Worm (Caenorhabditis elegans) whole organism, midembryonic: ENCODE data around the gene dnc-1.
A peak's percentile ranks its signal among the peaks of the same experiment; 100 is the strongest.

Experiments used
- T22C8.4 ChIP-seq: fragments of 200-800 bp; sonication (Bioruptor generic); IDR thresholded peaks from 2 replicates; pipeline ENCODE4 v1.3.6; 2022; ENCODE audit warnings: missing genetic modification characterization, missing compliant biosample characterization
- cog-1 ChIP-seq: sonication (generic microtip); optimal IDR thresholded peaks from 2 replicates; lab custom pipeline; 2016; ENCODE audit warnings: missing genetic modification characterization, missing compliant biosample characterization
- flt-1 ChIP-seq: fragments of 200-800 bp; sonication (Bioruptor generic); IDR thresholded peaks from 2 replicates; pipeline ENCODE4 v1.3.6; 2022; ENCODE audit warnings: missing genetic modification characterization, missing compliant biosample characterization
- klf-2 ChIP-seq: fragments of 200-800 bp; sonication (Bioruptor generic); conservative IDR thresholded peaks from 2 replicates; pipeline ENCODE4 v1.3.6; 2022; ENCODE audit warnings: missing genetic modification reagents, missing genetic modification characterization, missing compliant biosample characterization
- med-1 ChIP-seq: sonication (generic microtip); optimal IDR thresholded peaks from 2 replicates; lab custom pipeline; 2017; ENCODE audit warnings: missing genetic modification characterization, mild to moderate bottlenecking, missing compliant biosample characterization, antibody characterized with exemption, missing genetic modification reagents; ENCODE audit not compliant: insufficient read depth
- ref-1 ChIP-seq: fragments of 200-800 bp; sonication (Bioruptor generic); conservative IDR thresholded peaks from 2 replicates; pipeline ENCODE4 v1.3.6; 2022; ENCODE audit warnings: missing genetic modification reagents, missing genetic modification characterization, missing compliant biosample characterization
- tab-1 ChIP-seq: fragments of 200-800 bp; sonication (Bioruptor generic); IDR thresholded peaks from 2 replicates; pipeline ENCODE4 v1.3.6; 2022; ENCODE audit warnings: missing genetic modification characterization, missing compliant biosample characterization
- ztf-23 ChIP-seq: fragments of 200-800 bp; sonication (Bioruptor generic); IDR thresholded peaks from 2 replicates; pipeline ENCODE4 v1.3.6; 2022; ENCODE audit warnings: missing genetic modification reagents, missing genetic modification characterization, missing compliant biosample characterization
- ztf-29 ChIP-seq: fragments of 200-800 bp; sonication (Bioruptor generic); IDR thresholded peaks from 2 replicates; pipeline ENCODE4 v1.3.6; 2022; ENCODE audit warnings: missing genetic modification reagents, missing genetic modification characterization, missing compliant biosample characterization

The dnc-1 gene

DNA sequence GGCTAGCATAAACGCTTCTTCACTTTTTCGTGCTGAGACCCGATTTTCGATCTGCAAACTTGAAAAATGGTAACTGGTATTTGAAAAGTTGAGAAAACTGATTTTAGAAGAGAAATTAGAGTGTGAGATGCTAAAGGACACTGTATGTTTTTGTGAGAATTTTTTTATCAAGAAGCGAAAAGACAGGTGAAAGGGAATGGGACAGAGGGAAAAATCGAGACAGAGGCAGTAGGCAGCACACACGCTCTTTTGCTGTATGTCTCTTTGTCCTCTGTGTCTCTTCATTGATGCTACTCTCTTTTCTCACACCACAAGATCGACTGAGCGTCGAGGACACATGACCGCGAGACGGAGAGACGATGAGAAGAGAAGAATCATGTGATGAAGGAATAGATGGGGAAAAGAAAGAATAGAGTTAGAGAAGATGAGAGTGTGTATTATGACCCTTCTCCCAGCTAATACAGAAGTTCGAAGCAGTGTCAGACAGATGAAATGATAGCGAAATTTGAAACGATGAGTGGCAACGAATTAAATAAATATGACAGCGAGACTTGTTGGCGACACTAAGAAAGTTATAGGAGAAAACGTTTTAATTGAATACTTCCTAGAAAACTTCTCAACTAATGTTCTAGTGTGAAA is 3.0 kb upstream of the dnc-1 start, which contains the start of gene lgg-2:
TSS of gene lgg-2 (minus strand) at position 51 of the 639 bp plus-strand sequence.
- TF ChIP-seq cog-1 (tag; lab: Kevin White, UChicago): peak; percentile 65
- no peak for TF ChIP-seq klf-2

DNA sequence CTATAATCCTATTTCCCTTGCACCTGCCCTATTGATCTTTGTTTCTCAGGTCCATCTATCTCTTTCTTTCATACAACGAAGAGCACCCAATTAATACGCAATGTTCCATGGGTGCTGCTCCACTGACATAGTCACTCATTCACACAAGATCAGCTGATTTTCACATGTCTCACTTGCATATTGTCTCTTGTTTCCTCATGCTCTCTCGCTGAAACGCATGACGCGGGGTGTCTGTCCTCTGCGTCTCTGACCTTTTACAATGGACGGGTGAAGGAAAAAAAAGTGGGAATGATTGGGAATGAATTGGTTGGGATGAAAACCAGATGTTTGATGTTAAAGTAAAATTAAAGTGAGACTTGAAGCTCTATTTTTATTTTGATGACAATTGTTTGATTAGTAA is 2.3 kb upstream of the dnc-1 start:
- TF ChIP-seq cog-1 (tag; lab: Kevin White, UChicago) (peak; percentile 70), ztf-23 (0 out of 2 replicates have a peak, but pooled peaks have one; percentile 19), ref-1 (no peak), tab-1 (no peak), med-1 (GFP tag; lab: Kevin White, UChicago) (no peak), T22C8.4 (GFP tag; lab: Robert Waterston, UW) (no peak), klf-2 (no peak), ztf-29 (GFP tag; lab: Robert Waterston, UW) (no peak), flt-1 (GFP tag; lab: Robert Waterston, UW) (0 out of 2 replicates have a peak, but pooled peaks have one; percentile 34)

ce11 chrIV:10934786-10935185 is 1.8 kb upstream of the dnc-1 start:
- TF ChIP-seq ztf-29 (GFP tag; lab: Robert Waterston, UW) (no peak), tab-1 (no peak), med-1 (GFP tag; lab: Kevin White, UChicago) (no peak), ztf-23 (no peak), ref-1 (no peak)

ce11 chrIV:10933777-10934546 is 959 bp upstream of the dnc-1 start:
- TF ChIP-seq flt-1 (GFP tag; lab: Robert Waterston, UW) (0 out of 2 replicates have a peak, but pooled peaks have one; percentile 17), T22C8.4 (GFP tag; lab: Robert Waterston, UW) (no peak)

DNA sequence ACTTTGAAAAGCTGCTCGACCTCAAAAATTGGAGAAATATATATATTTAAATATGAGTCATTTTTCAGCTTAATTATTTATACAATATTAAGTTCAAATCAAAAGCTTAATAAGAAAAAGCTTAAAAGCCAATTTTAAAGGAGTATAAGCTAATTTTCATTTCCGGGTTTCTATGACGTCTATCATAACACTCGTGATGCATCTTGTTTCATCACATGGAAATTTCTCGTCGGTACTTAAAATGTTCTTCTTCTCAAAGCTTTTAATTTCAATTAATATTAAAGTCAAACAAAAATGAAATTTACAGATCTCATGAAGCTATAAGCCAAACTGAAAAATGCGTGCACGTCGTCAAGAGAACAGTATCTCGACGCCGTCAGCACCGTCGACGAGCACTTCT is 13.2 kb downstream of the dnc-1 start, which contains the start of gene rbr-2:
TSS of gene rbr-2 (plus strand) at position 301 of the 400 bp plus-strand sequence.
- TF ChIP-seq tab-1: no peak
- TF ChIP-seq T22C8.4 (GFP tag; lab: Robert Waterston, UW): no peak
- no peak for TF ChIP-seq klf-2
- TF ChIP-seq flt-1 (GFP tag; lab: Robert Waterston, UW): no peak
- no peak for TF ChIP-seq ztf-29 (GFP tag; lab: Robert Waterston, UW)
- TF ChIP-seq ztf-23: no peak
- no peak for TF ChIP-seq ref-1
- no peak for TF ChIP-seq cog-1 (tag; lab: Kevin White, UChicago)
- no peak for TF ChIP-seq med-1 (GFP tag; lab: Kevin White, UChicago)

ce11 chrIV:10918877-10919560 is 14.0 kb downstream of the dnc-1 start:
- TF ChIP-seq cog-1 (tag; lab: Kevin White, UChicago): peak; percentile 39
- TF ChIP-seq T22C8.4 (GFP tag; lab: Robert Waterston, UW): no peak
- TF ChIP-seq ztf-29 (GFP tag; lab: Robert Waterston, UW): no peak
- no peak for TF ChIP-seq klf-2
- TF ChIP-seq tab-1: no peak
- no peak for TF ChIP-seq ref-1
- peak; percentile 50; the same call in 1 of the 2 replicates for TF ChIP-seq flt-1 (GFP tag; lab: Robert Waterston, UW)

DNA sequence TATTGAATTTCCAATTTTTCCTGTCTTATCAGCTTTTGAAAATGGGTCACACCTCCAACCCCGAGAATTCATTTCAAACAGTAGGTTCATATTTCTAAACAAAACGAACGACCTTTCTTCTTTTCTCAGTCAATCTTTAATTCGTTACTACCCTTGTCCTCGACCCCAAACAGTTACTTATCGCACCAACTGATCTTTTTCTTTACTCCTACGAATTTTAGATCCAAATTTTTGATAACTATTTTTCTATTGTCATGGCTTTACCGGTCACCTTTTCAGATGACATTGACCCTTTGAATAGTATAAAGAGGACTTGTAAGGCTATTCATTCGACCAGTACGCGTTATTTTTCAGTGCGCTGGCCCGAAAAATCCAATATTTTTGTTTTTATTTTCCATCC is 16.9 kb downstream of the dnc-1 start:
- TF ChIP-seq tab-1 (no peak), ref-1 (no peak), ztf-29 (GFP tag; lab: Robert Waterston, UW) (no peak), T22C8.4 (GFP tag; lab: Robert Waterston, UW) (no peak), flt-1 (GFP tag; lab: Robert Waterston, UW) (no peak), cog-1 (tag; lab: Kevin White, UChicago) (no peak), klf-2 (no peak), med-1 (GFP tag; lab: Kevin White, UChicago) (no peak), ztf-23 (no peak)

DNA sequence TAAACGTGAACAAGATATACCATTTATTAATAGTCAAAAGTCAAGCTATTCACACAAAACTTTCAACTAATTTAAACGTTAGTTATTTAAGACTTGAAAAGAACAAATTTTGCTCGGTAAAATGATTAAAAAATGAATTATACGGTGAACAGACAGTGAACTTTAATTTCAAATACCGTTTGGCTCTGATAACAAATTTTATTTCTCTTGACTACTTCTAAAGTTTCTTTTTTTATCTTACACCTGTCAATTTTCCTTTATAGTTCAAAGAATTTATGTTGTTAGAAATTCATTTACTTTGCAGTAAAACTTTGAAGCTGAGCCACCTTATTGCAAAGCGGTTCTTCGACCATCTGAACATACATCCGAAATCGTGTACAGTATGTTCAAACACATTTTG is 17.6 kb downstream of the dnc-1 start, which contains the start of gene ZK593.3:
TSS of gene ZK593.3 (plus strand) at position 301 of the 400 bp plus-strand sequence.
- no peak for TF ChIP-seq klf-2
- TF ChIP-seq tab-1: no peak
- TF ChIP-seq ztf-23: no peak
- TF ChIP-seq cog-1 (tag; lab: Kevin White, UChicago): no peak
- TF ChIP-seq med-1 (GFP tag; lab: Kevin White, UChicago): no peak
- TF ChIP-seq flt-1 (GFP tag; lab: Robert Waterston, UW): no peak

- no peak for TF ChIP-seq ztf-23
- no peak for TF ChIP-seq klf-2
- no peak for TF ChIP-seq med-1 (GFP tag; lab: Kevin White, UChicago)
- TF ChIP-seq ref-1: no peak
- TF ChIP-seq cog-1 (tag; lab: Kevin White, UChicago): no peak
These were observed 19.9 kb downstream of the dnc-1 start, which contains the start of gene ZK593.2 for ce11 chrIV:10913081-10913480. Gene ZK593.2, plus strand, starts transcription at chrIV:10913381.

ce11 chrIV:10909708-10910107 is 23.3 kb downstream of the dnc-1 start, which contains the start of gene pyk-2:
Gene pyk-2, plus strand, starts transcription at chrIV:10909913.
- no peak for TF ChIP-seq med-1 (GFP tag; lab: Kevin White, UChicago)
- TF ChIP-seq cog-1 (tag; lab: Kevin White, UChicago): no peak
- TF ChIP-seq flt-1 (GFP tag; lab: Robert Waterston, UW): no peak
- no peak for TF ChIP-seq klf-2
- TF ChIP-seq tab-1: no peak
